Fruit fly (Drosophila melanogaster) S2 (cell line): Measurements from ENCODE around the gene CG32700.

Source experiments
- CG8478 ChIP-seq: fragments of >200 bp; optimal IDR thresholded peaks from 2 replicates; lab custom pipeline; 2018
- CTCF ChIP-seq, 2 experiments: fragments of >200 bp; optimal IDR thresholded peaks; 2 replicates each; lab custom pipeline; 2018

dm6 chrX:9553545-9554320 is 3.1 kb upstream of the CG32700 start:
- TF ChIP-seq CG8478 (lab: Kevin White, UChicago) (no peak), CTCF (optimal IDR thresholded peaks at IDR 0.05; lab: Kevin White, UChicago) (no peak)
